Fruit fly (Drosophila melanogaster) whole organism, adult: ENCODE data around the gene Spn.
A peak's percentile ranks its signal among the peaks of the same experiment; 100 is the strongest.

Source experiments
- CG11617 ChIP-seq: fragments of 200-800 bp; sonication (Bioruptor generic); optimal IDR thresholded peaks from 2 replicates; lab custom pipeline; 2017; ENCODE audit warnings: mild to moderate bottlenecking, missing biosample characterization, missing genetic modification reagents, missing genetic modification characterization
- CG12768 ChIP-seq: fragments of 200-800 bp; sonication (Bioruptor generic); optimal IDR thresholded peaks from 2 replicates; lab custom pipeline; 2017; ENCODE audit warnings: missing biosample characterization, missing genetic modification characterization, mild to moderate bottlenecking, moderate library complexity, missing genetic modification reagents
- CG14711 ChIP-seq: fragments of 200-800 bp; sonication (Bioruptor generic); optimal IDR thresholded peaks from 2 replicates; lab custom pipeline; 2018; ENCODE audit warnings: missing biosample characterization, mild to moderate bottlenecking, missing genetic modification characterization, moderate library complexity
- CG1620 ChIP-seq: fragments of 200-800 bp; sonication (Bioruptor generic); optimal IDR thresholded peaks from 2 replicates; lab custom pipeline; 2016; ENCODE audit warnings: missing biosample characterization, missing genetic modification characterization
- CG33017 ChIP-seq: fragments of 200-800 bp; sonication (Bioruptor generic); optimal IDR thresholded peaks from 2 replicates; lab custom pipeline; 2018; ENCODE audit warnings: missing biosample characterization, mild to moderate bottlenecking, missing genetic modification characterization, moderate library complexity
- CG5204 ChIP-seq: fragments of 200-800 bp; sonication (Bioruptor generic); optimal IDR thresholded peaks from 2 replicates; lab custom pipeline; 2016; ENCODE audit warnings: missing biosample characterization, missing genetic modification characterization
- CG7045 ChIP-seq: fragments of 200-800 bp; sonication (Bioruptor generic); optimal IDR thresholded peaks from 2 replicates; lab custom pipeline; 2017; ENCODE audit warnings: missing biosample characterization, mild to moderate bottlenecking, missing genetic modification characterization
- CG7101 ChIP-seq: fragments of 200-800 bp; sonication (Bioruptor generic); optimal IDR thresholded peaks from 2 replicates; lab custom pipeline; 2018; ENCODE audit warnings: missing biosample characterization, mild to moderate bottlenecking, missing genetic modification characterization, moderate library complexity
- Clk ChIP-seq: fragments of 200-800 bp; sonication (Bioruptor generic); optimal IDR thresholded peaks from 2 replicates; lab custom pipeline; 2017; ENCODE audit warnings: missing biosample characterization, missing genetic modification characterization
- Crg-1 ChIP-seq: fragments of 200-800 bp; sonication (Bioruptor generic); optimal IDR thresholded peaks from 2 replicates; lab custom pipeline; 2016; ENCODE audit warnings: missing biosample characterization, missing genetic modification characterization
- Hr96 ChIP-seq: fragments of 200-800 bp; sonication (Bioruptor generic); optimal IDR thresholded peaks from 2 replicates; lab custom pipeline; 2016; ENCODE audit warnings: missing biosample characterization, missing genetic modification characterization
- Mnt ChIP-seq: fragments of 200-800 bp; sonication (Bioruptor generic); optimal IDR thresholded peaks from 2 replicates; lab custom pipeline; 2016; ENCODE audit warnings: missing biosample characterization, mild to moderate bottlenecking, missing genetic modification characterization
- bab1 ChIP-seq: fragments of 200-800 bp; sonication (Bioruptor generic); optimal IDR thresholded peaks from 3 replicates; lab custom pipeline; 2019; ENCODE audit warnings: missing biosample characterization, mild to moderate bottlenecking, missing genetic modification characterization, moderate library complexity
- cic ChIP-seq: fragments of 200-800 bp; sonication (Bioruptor generic); optimal IDR thresholded peaks from 2 replicates; lab custom pipeline; 2017; ENCODE audit warnings: missing biosample characterization, mild to moderate bottlenecking, missing genetic modification characterization, moderate library complexity
- cnc ChIP-seq, 2 experiments: fragments of >200 bp; optimal IDR thresholded peaks; 2 replicates each; lab custom pipeline; 2017
- kay ChIP-seq: fragments of 200-800 bp; sonication (Bioruptor generic); peaks from one replicate; lab custom pipeline; 2016; ENCODE audit warnings: missing biosample characterization, missing genetic modification characterization, borderline replicate concordance
- ovo ChIP-seq: fragments of 200-800 bp; sonication (Bioruptor generic); optimal IDR thresholded peaks from 2 replicates; lab custom pipeline; 2016; ENCODE audit warnings: missing biosample characterization, missing genetic modification characterization
- pad ChIP-seq: fragments of 200-800 bp; sonication (Bioruptor generic); optimal IDR thresholded peaks from 3 replicates; lab custom pipeline; 2017; ENCODE audit warnings: missing biosample characterization, missing genetic modification characterization, mild to moderate bottlenecking, moderate library complexity, missing genetic modification reagents
- tj ChIP-seq: fragments of 200-800 bp; sonication (Bioruptor generic); optimal IDR thresholded peaks from 3 replicates; lab custom pipeline; 2017; ENCODE audit warnings: missing biosample characterization, mild to moderate bottlenecking, missing genetic modification characterization, moderate library complexity
- toe ChIP-seq: fragments of 200-800 bp; sonication (Bioruptor generic); optimal IDR thresholded peaks from 2 replicates; lab custom pipeline; 2016; ENCODE audit warnings: missing biosample characterization, missing genetic modification characterization

Gene Spn

DNA sequence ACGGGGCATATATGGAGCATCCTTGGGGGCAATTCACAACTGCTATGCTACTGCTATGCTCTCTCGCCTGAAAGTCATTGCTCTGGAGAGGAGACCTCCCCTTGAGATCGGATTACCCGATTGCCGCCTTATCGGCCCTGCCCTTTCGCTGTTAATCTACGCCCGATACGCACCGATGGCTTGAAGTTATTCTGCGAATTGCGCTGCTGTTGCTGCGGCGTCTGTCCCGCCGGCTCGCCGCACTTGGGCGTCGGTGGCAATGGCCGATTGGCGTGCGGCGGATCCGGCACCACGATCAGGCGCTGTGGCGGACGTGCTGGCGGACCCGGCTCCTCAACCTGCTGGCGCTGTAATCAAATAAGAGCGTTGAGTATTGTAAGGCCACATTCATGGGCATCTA lies 11.9 kb upstream of the Spn start:
- no peak for TF ChIP-seq CG1620 (GFP tag; lab: Kevin White, UChicago)

DNA sequence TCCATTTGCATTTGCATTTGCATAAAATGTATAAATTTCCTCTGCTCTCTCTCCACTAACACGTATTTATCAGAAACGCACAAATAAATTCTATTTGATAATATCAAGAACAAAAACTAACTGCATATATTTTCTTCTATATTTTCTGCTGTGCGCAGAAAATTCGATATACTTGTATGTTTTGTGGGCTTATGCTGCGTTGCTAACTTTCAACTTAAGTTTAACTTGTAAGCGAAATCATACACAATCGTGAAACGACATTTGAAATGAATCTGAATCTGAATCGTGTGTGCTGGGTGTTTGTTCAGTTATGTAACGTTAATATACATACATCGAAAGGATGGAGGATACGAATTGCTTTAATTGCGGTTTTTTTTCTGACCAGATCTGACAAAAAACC lies 1.6 kb upstream of the Spn start:
- TF ChIP-seq kay (GFP tag; lab: Kevin White, UChicago), result peak; percentile 91
- no peak for TF ChIP-seq cnc (optimal IDR thresholded peaks at IDR 0.05; lab: Kevin White, UChicago)

DNA sequence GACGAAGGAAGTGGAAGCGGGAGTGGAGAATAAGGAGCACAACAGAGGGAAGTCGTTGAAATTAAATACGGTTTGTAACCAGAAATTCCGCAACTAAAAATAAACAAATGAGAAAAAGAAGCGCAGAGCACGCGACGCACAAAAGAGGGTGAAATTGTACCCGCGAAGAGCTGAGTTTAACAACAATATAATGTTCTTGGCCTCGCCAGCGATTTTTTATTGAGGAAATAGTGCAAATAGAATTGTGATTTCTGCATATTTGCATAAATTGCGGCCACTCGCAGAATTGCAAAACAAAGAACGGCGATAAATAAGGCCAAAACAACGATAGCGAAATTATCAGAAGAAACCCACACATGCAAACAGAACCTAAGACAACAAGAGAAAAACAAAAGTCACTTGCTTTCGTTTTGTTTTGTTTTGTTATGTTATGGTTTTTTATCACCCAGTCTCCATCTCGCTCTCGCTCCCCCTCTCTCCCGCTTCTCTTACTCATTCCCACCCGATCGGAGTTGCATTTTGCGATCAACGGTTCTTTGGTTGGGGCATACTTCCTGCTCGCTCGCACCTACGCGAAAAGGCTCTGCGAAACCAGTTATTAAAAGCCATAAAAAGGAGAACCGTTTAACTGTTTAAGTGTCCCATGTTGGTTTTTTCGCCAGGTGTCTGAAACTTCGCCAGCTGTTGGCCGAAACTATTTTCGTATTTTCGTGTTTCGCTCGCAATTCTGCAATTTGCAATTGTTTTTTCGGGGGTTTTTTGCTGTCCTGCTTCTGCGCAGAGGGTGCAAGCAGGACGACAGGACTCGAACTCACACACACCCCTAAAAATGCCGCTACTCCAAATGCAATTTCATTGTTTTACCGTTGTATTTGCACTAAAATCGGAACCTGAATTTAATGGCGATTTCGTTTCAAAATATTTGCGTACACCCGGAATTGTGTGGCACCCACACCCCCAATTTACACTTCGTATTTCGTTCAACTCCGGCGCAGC lies 950 bp downstream of the Spn start:
- TF ChIP-seq Crg-1 (GFP tag; lab: Kevin White, UChicago), result no peak
- TF ChIP-seq toe (GFP tag; lab: Kevin White, UChicago), result no peak
- TF ChIP-seq bab1 (GFP tag; lab: Kevin White, UChicago), result no peak
- TF ChIP-seq CG7045, result no peak
- no peak for TF ChIP-seq cic (GFP tag; lab: Kevin White, UChicago)
- no peak for TF ChIP-seq Hr96
- no peak for TF ChIP-seq Mnt (GFP tag; lab: Kevin White, UChicago)
- no peak for TF ChIP-seq Clk (GFP tag; lab: Kevin White, UChicago)
- TF ChIP-seq CG11617 (GFP tag; lab: Kevin White, UChicago), result peak; percentile 1
- TF ChIP-seq pad, result peak; percentile 99
- TF ChIP-seq kay (GFP tag; lab: Kevin White, UChicago), result no peak
- no peak for TF ChIP-seq CG5204 (GFP tag; lab: Kevin White, UChicago)
- no peak for TF ChIP-seq CG14711 (tag; lab: Kevin White, UChicago)
- TF ChIP-seq tj (GFP tag; lab: Kevin White, UChicago), result peak; percentile 99
- peak; percentile 91 for TF ChIP-seq ovo (GFP tag; lab: Kevin White, UChicago)
- TF ChIP-seq cnc (optimal IDR thresholded peaks at IDR 0.05; lab: Kevin White, UChicago), result no peak
- TF ChIP-seq CG12768 (GFP tag; lab: Kevin White, UChicago), result peak; percentile 4
- no peak for TF ChIP-seq CG33017 (tag; lab: Kevin White, UChicago)
- peak; percentile 5 for TF ChIP-seq CG1620 (GFP tag; lab: Kevin White, UChicago)
- TF ChIP-seq CG7101 (tag; lab: Kevin White, UChicago), result no peak

DNA sequence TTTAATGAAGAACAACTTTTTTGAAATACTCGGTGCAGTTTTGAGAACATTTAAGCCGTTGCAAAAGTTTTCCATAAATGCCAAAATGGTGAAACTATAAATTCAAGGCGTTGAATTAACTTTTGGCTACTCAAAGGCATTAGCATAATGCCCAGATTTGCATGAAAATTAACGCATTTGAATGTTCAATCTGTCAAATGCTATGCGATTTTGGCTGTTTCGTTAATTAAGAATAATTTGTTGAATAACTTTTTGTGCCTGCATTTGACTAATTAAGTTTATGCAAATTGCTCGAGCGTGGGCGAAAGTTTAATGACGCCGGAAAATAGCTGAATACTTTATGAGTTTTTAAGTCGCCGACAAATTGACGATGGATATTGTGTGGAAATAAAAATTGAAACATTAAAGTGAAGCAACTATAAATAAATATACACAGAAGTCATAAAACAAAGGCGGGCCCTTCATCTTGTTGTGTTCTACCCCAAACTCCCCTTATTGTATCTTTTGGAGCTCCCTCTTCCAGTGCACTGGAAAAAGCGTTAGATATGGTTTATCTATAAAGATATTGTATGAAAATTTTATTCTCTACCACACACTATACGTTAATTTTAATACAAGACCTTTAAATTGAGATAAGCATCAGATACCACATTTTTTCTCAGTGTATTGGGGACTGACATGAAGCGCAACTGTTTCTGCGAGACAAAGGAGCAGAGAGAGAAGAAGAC lies 1.8 kb downstream of the Spn start:
- TF ChIP-seq CG14711 (tag; lab: Kevin White, UChicago), result peak; percentile 51
- TF ChIP-seq kay (GFP tag; lab: Kevin White, UChicago), result peak; percentile 35
- no peak for TF ChIP-seq bab1 (GFP tag; lab: Kevin White, UChicago)
- TF ChIP-seq CG12768 (GFP tag; lab: Kevin White, UChicago), result no peak

DNA sequence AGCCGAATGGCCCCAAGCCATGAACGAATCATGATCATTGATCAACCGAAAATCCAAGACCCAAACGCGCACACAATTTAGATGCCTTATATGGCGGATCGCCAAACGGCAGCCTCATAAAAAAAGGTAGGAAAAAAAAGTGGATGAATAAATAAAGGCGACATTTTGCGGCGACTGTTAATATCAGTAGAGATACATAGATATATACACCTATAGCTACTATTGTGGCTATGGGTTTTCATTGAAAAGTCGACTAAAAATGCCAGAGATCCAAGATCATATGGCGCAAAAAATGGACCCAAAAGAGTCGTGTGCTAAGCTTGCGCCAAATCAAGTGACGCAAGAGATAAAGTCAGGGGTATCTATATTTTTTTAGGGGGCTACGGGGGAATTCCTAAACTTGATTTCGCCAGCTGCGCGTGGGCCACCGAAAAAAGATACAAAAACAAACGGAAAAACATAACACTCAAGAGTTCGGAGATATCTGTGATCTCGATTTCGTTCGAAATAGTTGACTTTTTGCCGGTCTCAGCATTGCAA lies 2.9 kb downstream of the Spn start:
- TF ChIP-seq Mnt (GFP tag; lab: Kevin White, UChicago) (no peak), CG1620 (GFP tag; lab: Kevin White, UChicago) (no peak), cic (GFP tag; lab: Kevin White, UChicago) (no peak), CG11617 (GFP tag; lab: Kevin White, UChicago) (no peak), CG7101 (tag; lab: Kevin White, UChicago) (no peak), CG7045 (no peak), tj (GFP tag; lab: Kevin White, UChicago) (no peak), bab1 (GFP tag; lab: Kevin White, UChicago) (no peak), Crg-1 (GFP tag; lab: Kevin White, UChicago) (no peak), CG5204 (GFP tag; lab: Kevin White, UChicago) (no peak), ovo (GFP tag; lab: Kevin White, UChicago) (no peak), CG12768 (GFP tag; lab: Kevin White, UChicago) (no peak), cnc (optimal IDR thresholded peaks at IDR 0.05; lab: Kevin White, UChicago) (no peak), pad (no peak), kay (GFP tag; lab: Kevin White, UChicago) (no peak)

DNA sequence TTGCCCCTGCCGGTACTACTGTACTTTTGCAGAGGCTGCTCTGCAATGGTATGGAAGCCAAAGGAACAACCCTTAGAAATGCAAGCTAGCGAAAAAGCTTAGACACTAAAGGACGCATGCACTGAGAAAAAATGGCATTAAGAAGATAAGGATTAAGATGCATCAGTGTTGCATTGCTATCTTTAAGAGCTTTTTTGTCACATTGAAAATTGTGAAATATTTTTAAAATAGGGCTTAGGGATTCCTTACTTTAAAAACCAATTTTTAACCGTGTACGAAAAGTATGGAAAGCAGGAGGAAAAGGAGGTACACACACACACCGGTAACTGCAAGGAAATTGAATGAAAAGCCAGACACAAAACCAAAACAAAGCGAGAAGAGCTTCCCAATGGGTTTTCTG lies 5.2 kb downstream of the Spn start:
- no peak for TF ChIP-seq Mnt (GFP tag; lab: Kevin White, UChicago)
- peak; percentile 40 for TF ChIP-seq CG7045
